Fruit fly (Drosophila melanogaster): ENCODE data around the gene RecQ4.

Gene RecQ4

DNA sequence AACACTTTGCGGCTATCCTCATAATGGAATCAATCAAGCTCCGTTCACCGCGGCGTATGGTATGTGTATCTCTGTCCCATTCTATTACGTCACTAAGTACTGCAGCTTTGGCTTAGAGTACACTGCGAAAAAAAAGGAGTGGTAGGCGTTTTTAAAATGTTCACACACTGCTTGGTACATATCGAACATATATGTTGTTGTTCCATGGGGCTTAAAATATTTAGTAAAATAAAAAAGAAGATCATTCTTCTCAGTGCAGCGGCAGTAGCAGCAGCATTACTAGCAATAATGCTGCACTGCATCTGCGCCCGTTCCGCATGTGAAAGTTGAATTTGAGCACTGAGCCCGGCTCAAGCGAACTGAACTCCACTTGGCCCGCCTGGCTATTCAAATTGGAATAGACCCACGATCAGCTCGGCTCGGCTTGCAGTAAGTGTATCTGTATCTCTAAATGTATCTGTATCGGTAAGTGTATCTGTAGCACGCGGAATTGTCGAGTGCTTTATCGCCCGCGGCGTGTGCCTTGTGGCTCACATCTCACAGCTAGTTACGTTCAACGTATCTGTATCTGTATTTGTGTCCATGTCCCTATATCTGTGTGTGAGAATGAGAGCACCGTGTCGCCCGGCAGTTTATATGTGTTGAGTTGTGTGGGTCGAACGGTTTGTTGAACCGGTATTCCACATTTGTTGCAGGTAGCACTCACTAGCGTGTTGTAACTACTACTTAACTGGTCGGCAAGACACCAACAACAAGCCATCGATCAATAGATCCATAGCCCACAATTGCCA, 22.4 kb downstream of the RecQ4 start (continued):
- TF ChIP-seq emc (GFP tag; optimal IDR thresholded peaks at IDR 0.05) = no peak
- TF ChIP-seq CG18599 (GFP tag; optimal IDR thresholded peaks at IDR 0.05) = peak; percentile 33
- no peak for TF ChIP-seq CrebB (tag; optimal IDR thresholded peaks at IDR 0.05)
- TF ChIP-seq Hr3 (GFP tag; optimal IDR thresholded peaks at IDR 0.05) = peak; percentile 43
- TF ChIP-seq danr (GFP tag; IDR thresholded peaks at IDR 0.05) = 0 out of 2 replicates have a peak, but pooled peaks have one; percentile 23
- peak in 1 of 2 experiments; percentile 85 for TF ChIP-seq Hr51 (GFP tag; optimal IDR thresholded peaks at IDR 0.05)
- TF ChIP-seq CG11085 (GFP tag; IDR thresholded peaks at IDR 0.05) = 0 out of 2 replicates have a peak, but pooled peaks have one; percentile 14
- peak; percentile 7 for TF ChIP-seq cwo (GFP tag; optimal IDR thresholded peaks at IDR 0.05)
- TF ChIP-seq hkb (optimal IDR thresholded peaks at IDR 0.05) = no peak
- TF ChIP-seq hkb (GFP tag; IDR thresholded peaks at IDR 0.05) = peak; percentile 76
- no peak for TF ChIP-seq dati (GFP tag; IDR thresholded peaks at IDR 0.05)
- peak; percentile 4 for TF ChIP-seq CG15011 (GFP tag; optimal IDR thresholded peaks at IDR 0.05)
- peak; percentile 33 for TF ChIP-seq Abd-B (GFP tag; optimal IDR thresholded peaks at IDR 0.05)
- TF ChIP-seq fru (optimal IDR thresholded peaks at IDR 0.05) = no peak
- peak; percentile 23 for TF ChIP-seq CG18476 (GFP tag; optimal IDR thresholded peaks at IDR 0.05)
- peak; percentile 49; the same call in 1 of the 2 replicates for TF ChIP-seq ap (GFP tag; IDR thresholded peaks at IDR 0.05)
- no peak for TF ChIP-seq CG12104 (GFP tag; optimal IDR thresholded peaks at IDR 0.05)
- no peak for TF ChIP-seq fu2 (GFP tag; optimal IDR thresholded peaks at IDR 0.05)
- no peak for TF ChIP-seq nom (GFP tag; optimal IDR thresholded peaks at IDR 0.05)
- peak; percentile 49 for TF ChIP-seq CG5180 (GFP tag; optimal IDR thresholded peaks at IDR 0.05)
- peak; percentile 1 for TF ChIP-seq ab (GFP tag; optimal IDR thresholded peaks at IDR 0.05)
- TF ChIP-seq Hmx (GFP tag; optimal IDR thresholded peaks at IDR 0.05) = no peak
- TF ChIP-seq tap (tag; optimal IDR thresholded peaks at IDR 0.05) = peak; percentile 61
- peak; percentile 35 for TF ChIP-seq CG10267 (tag; optimal IDR thresholded peaks at IDR 0.05)
- TF ChIP-seq Sox100B (GFP tag; optimal IDR thresholded peaks at IDR 0.05) = peak; percentile 60
- peak; percentile 66 for TF ChIP-seq CG17385 (GFP tag; optimal IDR thresholded peaks at IDR 0.05)
- peak; percentile 54 for TF ChIP-seq CG1647 (GFP tag; optimal IDR thresholded peaks at IDR 0.05)
- TF ChIP-seq CG10431 (GFP tag; optimal IDR thresholded peaks at IDR 0.05) = no peak
- TF ChIP-seq NC2β (GFP tag; optimal IDR thresholded peaks at IDR 0.05) = peak; percentile 10
- no peak for TF ChIP-seq CG31365 (tag; optimal IDR thresholded peaks at IDR 0.05)
- peak; percentile 5 for TF ChIP-seq CG12769 (tag; optimal IDR thresholded peaks at IDR 0.05)
- TF ChIP-seq E2f2 (GFP tag; IDR thresholded peaks at IDR 0.05) = no peak
- TF ChIP-seq prd (optimal IDR thresholded peaks at IDR 0.05) = no peak
- peak; percentile 68; the same call in 1 of the 3 replicates for TF ChIP-seq prd (GFP tag; IDR thresholded peaks at IDR 0.05)
- peak; percentile 8 for TF ChIP-seq Lhr (GFP tag; optimal IDR thresholded peaks at IDR 0.05)
- peak; percentile 36 for TF ChIP-seq CG9727 (GFP tag; optimal IDR thresholded peaks at IDR 0.05)
- peak; percentile 55; the same call in 1 of the 2 replicates for TF ChIP-seq CG32767 (GFP tag; IDR thresholded peaks at IDR 0.05)
- TF ChIP-seq so (GFP tag; IDR thresholded peaks at IDR 0.05) = peak; percentile 65; the same call in 1 of the 3 replicates
- TF ChIP-seq nmo (GFP tag; optimal IDR thresholded peaks at IDR 0.05) = peak; percentile 36
- TF ChIP-seq CG14014 (GFP tag; IDR thresholded peaks at IDR 0.05) = 0 out of 2 replicates have a peak, but pooled peaks have one; percentile 31
- TF ChIP-seq Fer1 (GFP tag; optimal IDR thresholded peaks at IDR 0.05) = peak; percentile 48
- TF ChIP-seq sqz (GFP tag; optimal IDR thresholded peaks at IDR 0.05) = peak; percentile 27
- TF ChIP-seq Usf (GFP tag; optimal IDR thresholded peaks at IDR 0.05) = no peak
- TF ChIP-seq CG34422 (GFP tag; IDR thresholded peaks at IDR 0.05) = peak; percentile 70; the same call in 2 of the 3 replicates
- peak; percentile 63 for TF ChIP-seq CG17328 (GFP tag; IDR thresholded peaks at IDR 0.05)
- no peak for TF ChIP-seq HLH54F (GFP tag; optimal IDR thresholded peaks at IDR 0.05)
- TF ChIP-seq Xbp1 (GFP tag; optimal IDR thresholded peaks at IDR 0.05) = peak; percentile 72
- peak; percentile 41 for TF ChIP-seq CG1602 (GFP tag; optimal IDR thresholded peaks at IDR 0.05)
- TF ChIP-seq CG14710 (tag; optimal IDR thresholded peaks at IDR 0.05) = peak; percentile 29
